Fruit fly (Drosophila melanogaster): ENCODE data around the gene Srp54.
A peak's percentile ranks its signal among the peaks of the same experiment; 100 is the strongest.

The Srp54 gene

DNA sequence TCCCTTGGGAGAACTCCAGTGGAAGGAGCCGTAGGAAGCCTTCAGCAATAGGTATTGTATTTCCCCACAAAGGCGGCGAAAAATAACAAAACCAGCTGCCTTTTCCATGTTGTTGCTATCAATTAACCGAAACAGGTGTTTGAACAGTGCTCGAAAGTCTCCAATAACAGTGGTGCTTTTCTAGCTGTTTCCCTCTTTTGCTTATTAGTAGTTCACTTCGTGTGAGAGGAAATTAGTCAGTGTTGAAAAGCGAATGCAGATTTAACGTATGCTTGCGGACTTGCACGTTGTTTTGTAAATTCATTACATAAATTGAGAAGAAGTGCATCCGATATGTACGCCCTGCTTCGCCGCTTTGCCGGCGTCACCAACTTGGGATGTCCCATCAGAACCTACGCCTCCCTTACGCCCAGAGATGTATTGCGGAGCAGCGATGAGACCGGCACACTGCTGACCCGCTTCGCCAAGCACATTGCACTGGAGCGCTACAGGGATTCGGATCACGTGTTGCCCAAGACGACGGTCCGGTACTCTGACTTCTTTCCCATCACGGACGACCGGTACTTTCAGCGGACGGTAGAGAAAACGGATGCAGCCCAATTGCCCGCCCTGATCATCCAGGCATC lies 26.0 kb downstream of the Srp54 start, which contains the start of the genes Datp and CG4619 (continued):
- TF ChIP-seq nerfin-2 (GFP tag; IDR thresholded peaks at IDR 0.05; ENCODE audit: partially characterized antibody) (no peak), Bteb2 (GFP tag; optimal IDR thresholded peaks at IDR 0.05) (no peak), ci (GFP tag; IDR thresholded peaks at IDR 0.05) (peak; percentile 65), dmrt99B (tag; optimal IDR thresholded peaks at IDR 0.05) (no peak), CG2202 (tag; optimal IDR thresholded peaks at IDR 0.05) (no peak), sqz (GFP tag; optimal IDR thresholded peaks at IDR 0.05) (no peak), CG13624 (GFP tag; optimal IDR thresholded peaks at IDR 0.05) (peak; percentile 32), unpg (GFP tag; optimal IDR thresholded peaks at IDR 0.05) (no peak), h (optimal IDR thresholded peaks at IDR 0.05) (no peak), Xbp1 (GFP tag; optimal IDR thresholded peaks at IDR 0.05) (peak; percentile 61), grn (GFP tag; optimal IDR thresholded peaks at IDR 0.05) (no peak), fd96Cb (tag; optimal IDR thresholded peaks at IDR 0.05) (no peak), E2f1 (GFP tag; IDR thresholded peaks at IDR 0.05) (no peak), dimm (GFP tag; IDR thresholded peaks at IDR 0.05) (no peak), tgo (GFP tag; IDR thresholded peaks at IDR 0.05) (no peak), CG2120 (GFP tag; optimal IDR thresholded peaks at IDR 0.05) (peak; percentile 75), CG7745 (tag; optimal IDR thresholded peaks at IDR 0.05) (no peak), CG10543 (GFP tag; optimal IDR thresholded peaks at IDR 0.05) (peak; percentile 29), kni (GFP tag; optimal IDR thresholded peaks at IDR 0.05) (peak; percentile 32), en (GFP tag; optimal IDR thresholded peaks at IDR 0.05) (no peak), ewg (GFP tag; optimal IDR thresholded peaks at IDR 0.05) (peak; percentile 0), CG12155 (GFP tag; optimal IDR thresholded peaks at IDR 0.05) (peak; percentile 11), disco-r (GFP tag; optimal IDR thresholded peaks at IDR 0.05) (peak; percentile 20), Antp (GFP tag; optimal IDR thresholded peaks at IDR 0.05) (peak; percentile 33), Fer3 (tag; optimal IDR thresholded peaks at IDR 0.05) (no peak), Rx (GFP tag; IDR thresholded peaks at IDR 0.05) (no peak), Lim3 (GFP tag; IDR thresholded peaks at IDR 0.05) (no peak), CG1603 (tag; optimal IDR thresholded peaks at IDR 0.05) (peak; percentile 74), CG17912 (GFP tag; optimal IDR thresholded peaks at IDR 0.05) (peak; percentile 56), CG11247 (GFP tag; IDR thresholded peaks at IDR 0.05) (peak; percentile 21; the same call in 1 of the 2 replicates), CG4820 (GFP tag; optimal IDR thresholded peaks at IDR 0.05) (no peak), CG10274 (GFP tag; optimal IDR thresholded peaks at IDR 0.05) (no peak), Jarid2 (GFP tag; optimal IDR thresholded peaks at IDR 0.05) (peak; percentile 6), emc (GFP tag; optimal IDR thresholded peaks at IDR 0.05) (peak; percentile 38), Vsx1 (GFP tag; optimal IDR thresholded peaks at IDR 0.05) (no peak), HLH3B (GFP tag; IDR thresholded peaks at IDR 0.05) (0 out of 2 replicates have a peak, but pooled peaks have one; percentile 25), ap (GFP tag; IDR thresholded peaks at IDR 0.05) (no peak), Hsf (GFP tag; optimal IDR thresholded peaks at IDR 0.05) (peak; percentile 23), maf-S (GFP tag; optimal IDR thresholded peaks at IDR 0.05) (peak; percentile 25), sisA (GFP tag; IDR thresholded peaks at IDR 0.05) (no peak), CG15696 (tag; optimal IDR thresholded peaks at IDR 0.05) (no peak), CG7839 (tag; optimal IDR thresholded peaks at IDR 0.05) (no peak), Optix (GFP tag; IDR thresholded peaks at IDR 0.05) (no peak), Asciz (GFP tag; optimal IDR thresholded peaks at IDR 0.05) (no peak), Rfx (GFP tag; IDR thresholded peaks at IDR 0.05) (peak; percentile 81), PHDP (tag; optimal IDR thresholded peaks at IDR 0.05) (no peak), stc (GFP tag; IDR thresholded peaks at IDR 0.05) (no peak), insv (GFP tag; optimal IDR thresholded peaks at IDR 0.05) (no peak), CG8924 (tag; optimal IDR thresholded peaks at IDR 0.05) (no peak), CG10147 (GFP tag; optimal IDR thresholded peaks at IDR 0.05) (no peak), CG6765 (GFP tag; optimal IDR thresholded peaks at IDR 0.05) (no peak)

All from whole organism, embryonic.